Worm (Caenorhabditis elegans) whole organism, dauer: Measurements from ENCODE around the gene fbxb-16.

Experiments used
- unc-62 ChIP-seq: sonication (generic microtip); optimal IDR thresholded peaks from 2 replicates; lab custom pipeline; 2017; ENCODE audit warnings: missing biosample characterization, missing genetic modification reagents, missing genetic modification characterization

The fbxb-16 gene

DNA sequence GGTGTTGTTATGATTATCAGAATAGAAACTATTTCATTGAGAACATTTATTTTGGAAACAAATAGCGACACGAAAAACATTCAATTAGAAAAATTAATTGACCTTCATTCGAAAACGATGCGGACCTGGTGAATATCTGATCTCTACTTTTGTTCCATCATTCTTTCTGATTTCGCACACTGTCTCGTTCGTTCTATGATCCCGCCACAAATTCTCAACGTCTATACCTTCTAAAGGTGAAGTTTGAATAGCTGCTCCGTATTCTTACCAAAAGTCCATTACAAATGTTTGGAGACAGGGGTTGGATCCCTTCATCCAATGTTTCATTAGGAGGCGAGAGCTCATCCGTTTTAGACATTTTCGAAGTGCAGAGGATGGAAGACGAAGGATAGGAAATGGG is at the start of gene fbxb-16:
Gene fbxb-16 (minus strand): TSS at position 101 of the 400 bp plus-strand sequence.
- no peak for TF ChIP-seq unc-62 (GFP tag; lab: Kevin White, UChicago)

DNA sequence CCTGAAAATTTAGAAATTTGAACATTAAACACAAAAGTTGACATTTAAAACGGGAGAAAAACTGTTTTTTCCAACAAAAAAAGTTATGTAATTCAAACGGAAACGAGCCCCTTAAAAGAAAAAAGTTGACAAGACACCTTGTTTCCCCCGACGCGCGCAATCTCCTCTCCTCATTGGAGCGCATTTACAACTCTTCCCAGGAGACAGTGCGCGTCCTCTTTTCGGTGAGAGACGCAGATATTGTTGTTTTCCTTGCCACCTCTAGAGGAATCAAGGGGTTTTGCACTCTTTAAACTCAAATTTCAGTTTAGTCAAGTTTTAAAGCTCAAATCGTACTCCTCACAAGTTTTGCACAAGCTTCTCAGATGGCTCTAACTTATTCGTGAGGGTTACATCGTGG is 44.2 kb upstream of the fbxb-16 start, which contains the start of gene F58E1.13:
Gene F58E1.13 (minus strand): TSS at position 12 of the 400 bp plus-strand sequence.
- TF ChIP-seq unc-62 (GFP tag; lab: Kevin White, UChicago), result no peak

DNA sequence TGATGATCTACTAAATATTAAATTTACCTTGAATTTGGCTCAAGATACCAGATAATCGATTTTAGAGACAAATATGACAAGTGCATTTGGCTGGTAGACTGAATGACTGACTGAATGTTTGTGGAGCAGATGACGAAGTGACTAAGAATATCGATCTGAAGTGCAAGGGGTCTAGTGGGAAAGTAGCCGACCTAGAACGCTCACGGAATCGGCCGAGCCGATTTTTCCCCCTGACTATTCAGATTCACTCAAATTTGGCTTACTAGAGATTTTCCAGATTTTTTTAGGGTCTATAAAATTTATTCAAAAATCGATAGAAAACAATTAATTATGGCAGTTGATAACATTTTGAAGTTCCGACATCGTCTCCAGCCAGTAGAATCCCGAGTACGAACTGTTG is 42.8 kb upstream of the fbxb-16 start, which contains the start of gene fbxc-26:
Gene fbxc-26 (minus strand): TSS at position 101 of the 400 bp plus-strand sequence.
- no peak for TF ChIP-seq unc-62 (GFP tag; lab: Kevin White, UChicago)

DNA sequence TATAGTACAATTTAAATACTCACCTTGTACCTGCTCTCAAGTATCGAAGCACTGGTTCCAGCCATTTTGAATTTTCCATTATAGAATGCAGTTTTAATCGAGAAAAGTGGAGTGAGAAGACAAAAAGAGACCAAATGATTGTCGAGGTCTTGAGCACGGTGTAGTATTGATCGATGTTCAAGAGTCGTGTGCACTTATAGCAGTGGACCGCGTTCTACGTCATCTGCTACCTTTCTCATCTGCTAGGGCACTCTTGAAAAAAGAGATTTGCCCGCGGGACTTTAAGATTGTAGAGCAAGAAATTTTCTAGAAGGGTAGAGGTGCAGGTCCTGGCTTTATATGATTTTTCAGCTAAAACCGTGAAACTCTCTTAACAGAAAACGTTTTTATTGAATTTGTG is 41.1 kb upstream of the fbxb-16 start, which contains the start of gene fbxc-21:
Gene fbxc-21 (minus strand): TSS at position 101 of the 400 bp plus-strand sequence.
- TF ChIP-seq unc-62 (GFP tag; lab: Kevin White, UChicago), result no peak

DNA sequence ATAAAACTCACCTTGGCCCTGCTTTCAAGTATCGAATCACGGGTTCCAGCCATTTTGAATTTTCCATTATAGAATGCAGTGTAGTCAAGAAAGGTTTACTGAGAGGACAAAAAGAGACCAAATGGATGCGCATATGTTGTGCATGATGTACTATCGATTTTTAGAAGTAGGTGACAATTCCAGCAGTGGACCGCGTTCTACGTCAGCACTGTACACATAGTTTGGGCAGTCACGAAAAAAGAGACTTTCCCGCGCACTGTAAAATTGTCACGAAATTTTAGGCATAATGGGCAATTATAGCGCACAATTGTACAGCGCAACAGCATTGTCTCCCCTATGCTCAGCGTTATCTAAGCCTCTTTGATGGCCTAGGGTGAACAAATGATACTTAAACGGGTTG is 39.3 kb upstream of the fbxb-16 start, which contains the start of gene fbxc-22:
Gene fbxc-22 (minus strand): TSS at position 101 of the 400 bp plus-strand sequence.
- no peak for TF ChIP-seq unc-62 (GFP tag; lab: Kevin White, UChicago)

DNA sequence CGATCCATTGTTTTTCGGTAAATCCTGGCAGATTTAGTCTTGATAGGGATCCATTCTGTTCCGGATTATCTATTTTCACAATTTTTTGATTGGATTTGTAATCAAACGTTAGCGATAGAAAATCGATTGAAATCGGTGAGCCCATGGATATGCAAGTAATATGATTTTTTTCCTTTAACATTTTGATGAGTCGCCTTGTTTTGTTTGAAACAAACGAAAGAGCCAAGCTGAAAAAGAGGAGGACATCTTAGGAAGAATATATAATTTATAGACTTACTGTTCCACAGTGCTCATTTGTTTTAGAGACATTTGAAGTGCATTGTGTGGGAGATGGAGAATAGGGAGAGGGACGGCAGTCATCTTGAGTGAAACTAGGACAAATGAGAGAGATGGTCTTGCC is 37.1 kb upstream of the fbxb-16 start, which contains the start of the genes fbxb-18 and fbxb-19:
Gene fbxb-18 (minus strand): TSS at position 101 of the 400 bp plus-strand sequence.
Gene fbxb-19 (minus strand): TSS at position 369 of the 400 bp plus-strand sequence.
- TF ChIP-seq unc-62 (GFP tag; lab: Kevin White, UChicago), result no peak

DNA sequence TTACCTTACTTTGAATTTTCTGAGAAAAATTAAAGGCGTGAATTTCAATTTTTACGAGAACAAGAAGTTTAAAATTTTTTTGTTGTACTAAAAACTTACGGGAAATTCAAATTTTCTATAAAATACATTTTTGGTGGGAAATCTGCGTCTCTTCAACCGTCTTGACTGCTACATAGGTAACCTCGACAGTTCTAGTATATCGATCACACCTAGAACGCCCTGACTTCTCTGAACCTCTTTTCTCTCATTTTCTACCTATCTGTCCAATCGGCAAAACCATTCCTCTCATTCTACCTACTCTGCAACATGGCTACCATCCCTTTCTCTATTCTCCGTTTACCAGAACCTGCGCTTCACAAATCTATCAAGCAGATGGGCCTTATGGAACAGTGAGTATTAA is 32.0 kb upstream of the fbxb-16 start, which contains the start of gene fbxb-25:
Gene fbxb-25 (plus strand): TSS at position 301 of the 400 bp plus-strand sequence.
- TF ChIP-seq unc-62 (GFP tag; lab: Kevin White, UChicago), result no peak

DNA sequence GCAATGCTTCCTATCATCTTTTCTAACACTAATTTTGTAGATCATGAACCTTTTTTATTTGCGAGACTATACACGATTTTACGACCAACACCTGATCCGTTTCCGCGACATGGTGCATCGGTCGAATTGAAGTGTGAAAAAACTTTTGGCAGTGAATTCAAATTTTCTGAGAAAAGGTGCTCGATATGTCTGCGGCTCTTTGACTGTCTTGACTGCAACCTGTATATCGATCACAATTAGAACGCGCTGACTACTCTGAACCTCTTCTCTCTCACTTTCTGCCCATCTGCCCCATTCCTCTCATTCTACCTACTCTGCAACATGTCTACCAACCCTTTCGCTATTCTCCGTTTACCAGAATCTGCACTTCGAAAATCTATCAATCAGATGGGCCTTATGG is 30.5 kb upstream of the fbxb-16 start, which contains the start of gene fbxb-26:
Gene fbxb-26 (plus strand): TSS at position 301 of the 400 bp plus-strand sequence.
- no peak for TF ChIP-seq unc-62 (GFP tag; lab: Kevin White, UChicago)

DNA sequence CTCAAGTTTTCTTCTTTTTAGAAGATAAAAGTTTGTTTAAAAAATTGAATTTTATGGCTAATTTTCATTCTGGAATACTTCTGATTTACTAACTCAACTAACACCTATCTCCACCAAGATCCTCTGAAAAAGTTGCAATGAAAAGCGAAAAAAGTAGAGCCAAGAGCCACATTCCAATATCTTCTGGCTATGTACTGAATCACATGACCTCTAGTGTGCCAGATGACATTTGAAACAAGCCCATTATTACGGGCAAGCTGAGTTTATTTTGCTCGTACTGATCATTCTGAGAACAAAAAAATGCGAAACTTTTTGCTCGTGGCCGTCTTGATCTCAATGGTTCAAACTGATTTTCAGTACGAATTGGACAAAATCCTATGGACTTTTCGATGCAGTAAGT is 27.4 kb upstream of the fbxb-16 start, which contains the start of gene irld-36:
Gene irld-36 (plus strand): TSS at position 301 of the 400 bp plus-strand sequence.
- TF ChIP-seq unc-62 (GFP tag; lab: Kevin White, UChicago), result no peak

DNA sequence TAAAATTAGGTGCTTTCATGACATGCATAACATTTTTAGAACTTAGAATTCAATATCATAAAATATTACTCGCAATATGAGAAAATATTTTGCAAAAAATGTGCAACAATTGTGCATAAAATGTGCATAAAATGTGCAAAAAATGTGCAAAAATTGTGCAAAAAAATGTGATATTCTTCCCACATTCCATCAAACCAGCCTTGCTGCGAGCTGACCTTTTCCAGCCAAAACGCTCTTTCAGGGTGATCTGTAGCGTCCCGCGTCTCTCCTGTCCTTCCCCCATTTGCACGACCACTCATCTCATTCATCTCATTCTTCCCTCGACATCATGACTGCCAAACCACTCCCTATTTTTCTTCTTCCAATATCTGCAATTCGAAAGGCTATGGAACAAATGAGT is 24.4 kb upstream of the fbxb-16 start, which contains the start of gene fbxb-17:
Gene fbxb-17 (plus strand): TSS at position 301 of the 400 bp plus-strand sequence.
- no peak for TF ChIP-seq unc-62 (GFP tag; lab: Kevin White, UChicago)

DNA sequence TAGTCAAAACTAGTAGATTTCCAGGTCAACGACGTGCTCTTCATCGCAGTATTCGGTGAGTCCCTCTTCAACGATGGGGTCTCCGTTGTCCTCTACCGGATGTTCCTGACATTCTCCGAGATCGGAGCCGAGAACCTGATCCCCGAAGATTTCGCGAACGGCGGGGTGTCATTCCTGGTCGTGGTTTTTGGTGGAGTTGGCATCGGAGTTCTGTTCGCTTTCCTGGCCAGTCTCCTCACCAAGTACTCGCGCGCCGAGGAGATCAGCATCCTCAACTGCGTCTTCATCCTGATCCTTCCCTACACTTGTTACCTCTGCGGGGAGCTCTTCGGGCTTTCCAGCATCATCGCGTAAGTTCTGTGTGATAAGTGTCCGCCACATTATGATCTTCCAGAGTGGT is 21.0 kb upstream of the fbxb-16 start:
- no peak for TF ChIP-seq unc-62 (GFP tag; lab: Kevin White, UChicago)

DNA sequence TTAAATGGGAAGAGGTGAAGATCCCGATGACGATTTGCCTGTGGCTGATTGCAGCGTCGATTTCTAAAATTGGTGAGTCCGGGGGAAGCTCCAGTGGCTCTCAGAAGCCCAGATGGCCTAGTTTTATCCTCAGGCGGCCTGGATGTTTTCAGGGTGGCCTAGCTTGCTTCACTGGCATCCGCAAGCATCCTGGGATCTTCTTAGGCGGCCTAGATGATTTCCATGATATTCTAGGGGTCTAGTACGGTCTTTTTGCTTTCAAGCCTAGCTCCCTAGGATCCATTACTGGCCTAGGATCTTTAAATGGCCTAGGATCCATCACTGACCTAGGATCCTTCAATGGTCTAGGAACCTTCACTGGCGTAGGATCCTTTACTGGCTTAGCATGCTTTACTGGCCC is 19.3 kb upstream of the fbxb-16 start:
- TF ChIP-seq unc-62 (GFP tag; lab: Kevin White, UChicago), result no peak

DNA sequence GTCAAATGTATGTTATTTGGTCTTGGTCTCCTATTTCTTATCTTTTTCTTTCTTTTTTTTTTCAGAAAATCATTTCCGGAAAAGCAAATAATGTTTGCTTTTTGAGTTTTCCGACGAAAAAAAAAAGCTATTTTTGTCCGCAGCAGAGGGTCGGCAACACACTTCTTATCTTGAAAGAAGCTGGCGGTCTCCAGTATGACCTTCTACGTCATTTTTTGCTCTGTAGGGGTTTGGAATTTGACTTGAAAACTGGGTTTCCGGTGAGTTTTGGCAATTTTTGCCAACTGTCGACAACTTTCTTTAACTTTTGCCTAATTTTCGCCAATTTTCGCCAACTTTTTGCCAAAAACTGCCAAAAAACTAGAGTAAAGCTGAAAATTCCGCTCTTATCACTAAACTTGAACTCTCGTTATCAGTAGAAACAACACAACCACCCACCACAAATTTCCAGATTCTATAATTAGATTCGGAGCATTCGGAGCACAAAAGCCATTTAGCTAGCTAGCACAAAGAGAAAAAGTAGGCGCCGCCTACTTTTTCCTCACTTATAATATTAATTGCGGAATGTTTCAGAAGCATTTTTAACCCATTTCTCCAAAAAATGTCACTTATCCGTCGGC is 18.7 kb upstream of the fbxb-16 start, which contains the start of gene nhx-6:
Gene nhx-6 (plus strand): TSS at position 570 of the 620 bp plus-strand sequence.
- no peak for TF ChIP-seq unc-62 (GFP tag; lab: Kevin White, UChicago)

DNA sequence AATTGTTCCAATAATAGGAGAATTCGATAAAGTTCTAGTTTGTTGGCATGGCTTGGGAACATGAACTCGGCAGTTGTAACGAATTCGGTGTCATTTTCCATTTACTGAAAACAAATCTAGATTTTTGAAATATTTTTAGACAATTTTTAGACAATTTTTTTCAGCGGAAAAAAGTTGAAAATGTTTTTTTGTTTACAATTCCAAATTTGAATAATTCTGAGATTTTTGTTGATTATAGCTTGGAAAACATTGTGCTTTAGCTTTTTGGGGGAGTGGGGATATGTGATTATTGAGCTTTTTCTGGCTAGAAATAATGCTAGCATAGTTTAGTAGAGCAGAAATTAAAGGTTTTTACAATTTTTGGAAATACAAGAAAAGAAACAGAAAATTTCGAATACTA is 17.2 kb upstream of the fbxb-16 start, which contains the start of gene srw-97:
Gene srw-97 (minus strand): TSS at position 101 of the 400 bp plus-strand sequence.
- no peak for TF ChIP-seq unc-62 (GFP tag; lab: Kevin White, UChicago)

DNA sequence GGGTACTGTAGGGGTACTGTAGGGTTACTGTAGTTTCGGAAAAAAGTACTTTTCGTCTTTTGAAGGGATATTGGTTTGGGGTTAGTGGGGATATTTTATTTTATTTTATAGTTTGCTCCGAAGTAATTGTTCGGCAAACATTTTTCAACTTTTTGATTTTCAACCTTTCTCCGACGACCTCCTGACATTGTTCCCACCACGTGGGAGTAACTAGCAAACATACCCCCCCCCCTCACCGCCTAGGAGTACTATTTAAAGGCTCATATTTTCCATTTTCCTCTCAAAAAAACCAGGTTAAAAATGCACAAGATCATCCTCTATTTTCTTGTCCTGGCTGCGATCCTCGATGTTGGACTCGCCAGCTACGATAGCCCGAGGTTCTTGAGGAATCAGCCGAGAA is 14.3 kb upstream of the fbxb-16 start, which contains the start of gene srlf-29:
Gene srlf-29 (plus strand): TSS at position 301 of the 400 bp plus-strand sequence.
- TF ChIP-seq unc-62 (GFP tag; lab: Kevin White, UChicago), result no peak

DNA sequence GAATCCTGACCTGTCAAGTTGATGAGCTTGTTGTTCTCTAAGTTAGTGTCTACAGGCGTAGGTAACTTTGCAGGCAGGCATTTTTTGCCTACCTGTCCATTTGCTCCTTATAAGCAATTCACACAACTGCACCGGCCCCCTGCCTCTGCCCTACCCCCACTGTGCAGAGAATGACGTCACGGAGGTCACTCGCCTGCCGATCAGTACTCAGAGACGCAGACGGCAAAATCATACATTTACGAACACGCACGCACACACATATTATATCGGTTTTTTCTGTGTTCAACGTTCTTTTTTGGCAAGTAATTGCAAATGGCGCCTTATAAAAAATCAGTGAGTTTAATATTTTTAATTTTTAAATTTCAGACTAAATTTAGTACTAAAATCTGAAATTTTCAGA is 11.8 kb upstream of the fbxb-16 start, which contains the start of gene duxl-1:
Gene duxl-1 (plus strand): TSS at position 184 of the 400 bp plus-strand sequence.
- no peak for TF ChIP-seq unc-62 (GFP tag; lab: Kevin White, UChicago)
